Worm (Caenorhabditis elegans) whole organism, young adult: Measurements from ENCODE around the gene far-8.

ENCODE experiments used
- B0019.2 ChIP-seq: fragments of 200-800 bp; sonication (Bioruptor generic); conservative IDR thresholded peaks from 2 replicates; pipeline ENCODE4 v1.3.6; 2022; ENCODE audit warnings: missing genetic modification reagents, missing genetic modification characterization, missing compliant biosample characterization
- F22D6.2 ChIP-seq: sonication (generic microtip); optimal IDR thresholded peaks from 2 replicates; lab custom pipeline; 2016; ENCODE audit warnings: mild to moderate bottlenecking, missing genetic modification characterization, missing compliant biosample characterization
- F23B12.7 ChIP-seq: sonication (generic microtip); optimal IDR thresholded peaks from 2 replicates; lab custom pipeline; 2017; ENCODE audit warnings: missing genetic modification characterization, mild to moderate bottlenecking, missing compliant biosample characterization, antibody characterized with exemption, moderate library complexity; ENCODE audit not compliant: insufficient read depth
- F52B5.7 ChIP-seq: sonication (generic microtip); optimal IDR thresholded peaks from 2 replicates; lab custom pipeline; 2016; ENCODE audit warnings: mild to moderate bottlenecking, missing genetic modification characterization, missing compliant biosample characterization
- F57A8.1 ChIP-seq: fragments of 200-800 bp; sonication (Bioruptor generic); optimal IDR thresholded peaks from 2 replicates; lab custom pipeline; 2018; ENCODE audit warnings: mild to moderate bottlenecking, missing genetic modification characterization, moderate library complexity, missing compliant biosample characterization
- F57C9.4 ChIP-seq: sonication (generic microtip); optimal IDR thresholded peaks from 2 replicates; lab custom pipeline; 2017; ENCODE audit warnings: mild to moderate bottlenecking, missing genetic modification characterization, missing compliant biosample characterization
- K11D2.4 ChIP-seq: fragments of 200-800 bp; sonication (Bioruptor generic); IDR thresholded peaks from 2 replicates; pipeline ENCODE4 v1.3.6; 2022; ENCODE audit warnings: missing genetic modification reagents, missing genetic modification characterization, missing compliant biosample characterization
- K12H6.12 ChIP-seq: fragments of 200-800 bp; sonication (Bioruptor generic); optimal IDR thresholded peaks from 2 replicates; lab custom pipeline; 2018; ENCODE audit warnings: mild to moderate bottlenecking, missing genetic modification characterization, missing compliant biosample characterization
- T07F8.4 ChIP-seq: sonication (generic microtip); optimal IDR thresholded peaks from 2 replicates; lab custom pipeline; 2016; ENCODE audit warnings: mild to moderate bottlenecking, missing genetic modification characterization, moderate library complexity, missing compliant biosample characterization
- Y56A3A.18 ChIP-seq: fragments of 200-800 bp; sonication (Bioruptor generic); IDR thresholded peaks from 2 replicates; pipeline ENCODE4 v1.3.6; 2022; ENCODE audit warnings: missing genetic modification reagents, missing genetic modification characterization, missing compliant biosample characterization
- Y67H2A.10 ChIP-seq: fragments of 200-800 bp; sonication (Bioruptor generic); conservative IDR thresholded peaks from 2 replicates; pipeline ENCODE4 v1.3.6; 2022; ENCODE audit warnings: missing genetic modification reagents, missing genetic modification characterization, missing compliant biosample characterization
- Y95B8A.8 ChIP-seq: fragments of 200-800 bp; sonication (Bioruptor generic); IDR thresholded peaks from 2 replicates; pipeline ENCODE4 v1.3.6; 2022; ENCODE audit warnings: missing genetic modification reagents, missing genetic modification characterization, missing compliant biosample characterization
- aptf-3 ChIP-seq: fragments of 200-800 bp; sonication (Bioruptor generic); IDR thresholded peaks from 2 replicates; pipeline ENCODE4 v1.3.6; 2022; ENCODE audit warnings: missing genetic modification characterization, missing compliant biosample characterization
- atf-7 ChIP-seq: sonication (generic microtip); optimal IDR thresholded peaks from 2 replicates; lab custom pipeline; 2017; ENCODE audit warnings: mild to moderate bottlenecking, missing genetic modification characterization, missing compliant biosample characterization
- athp-1 ChIP-seq: sonication (generic microtip); optimal IDR thresholded peaks from 2 replicates; lab custom pipeline; 2017; ENCODE audit warnings: mild to moderate bottlenecking, missing genetic modification characterization, missing compliant biosample characterization
- attf-3 ChIP-seq: fragments of 200-800 bp; sonication (Bioruptor generic); conservative IDR thresholded peaks from 2 replicates; pipeline ENCODE4 v1.3.6; 2022; ENCODE audit warnings: missing genetic modification reagents, missing genetic modification characterization, missing compliant biosample characterization
- ccch-3 ChIP-seq: fragments of 200-800 bp; sonication (Bioruptor generic); optimal IDR thresholded peaks from 2 replicates; lab custom pipeline; 2018; ENCODE audit warnings: mild to moderate bottlenecking, missing genetic modification characterization, missing compliant biosample characterization
- cebp-1 ChIP-seq, 2 experiments: fragments of 200-800 bp in 1 of 2; sonication (Bioruptor generic) in 1 of 2; sonication (generic microtip) in 1 of 2; IDR thresholded peaks in 1 of 2; optimal IDR thresholded peaks in 1 of 2; 2 replicates each; pipeline versions ENCODE4 v1.3.6 to Lab custom; 2017 to 2022; ENCODE audit warnings: missing compliant biosample characterization in 2 of 2, missing genetic modification characterization in 2 of 2, mild to moderate bottlenecking in 1 of 2, missing genetic modification reagents in 1 of 2, moderate library complexity in 1 of 2
- cebp-2 ChIP-seq: fragments of 200-800 bp; sonication (Bioruptor generic); IDR thresholded peaks from 2 replicates; pipeline ENCODE4 v1.3.6; 2022; ENCODE audit warnings: missing genetic modification characterization, missing compliant biosample characterization
- ceh-40 ChIP-seq: fragments of 200-800 bp; sonication (Bioruptor generic); IDR thresholded peaks from 2 replicates; pipeline ENCODE4 v1.3.6; 2022; ENCODE audit warnings: missing genetic modification characterization, missing compliant biosample characterization
- ceh-91 ChIP-seq: fragments of 200-800 bp; sonication (Bioruptor generic); IDR thresholded peaks from 2 replicates; pipeline ENCODE4 v1.3.6; 2022; ENCODE audit warnings: missing genetic modification reagents, missing genetic modification characterization, missing compliant biosample characterization
- chd-7 ChIP-seq: sonication (generic microtip); optimal IDR thresholded peaks from 2 replicates; lab custom pipeline; 2016; ENCODE audit warnings: mild to moderate bottlenecking, missing genetic modification characterization, moderate library complexity, missing compliant biosample characterization
- dox-1 ChIP-seq: fragments of 200-800 bp; sonication (Bioruptor generic); IDR thresholded peaks from 2 replicates; pipeline ENCODE4 v1.3.6; 2022; ENCODE audit warnings: missing genetic modification reagents, missing genetic modification characterization, missing compliant biosample characterization
- dpff-1 ChIP-seq: sonication (generic microtip); optimal IDR thresholded peaks from 2 replicates; lab custom pipeline; 2017; ENCODE audit warnings: mild to moderate bottlenecking, missing genetic modification characterization, missing compliant biosample characterization
- dpl-1 ChIP-seq: fragments of 150-350 bp; optimal IDR thresholded peaks from 2 replicates; lab custom pipeline; 2014; ENCODE audit warnings: missing biosample characterization, missing genetic modification reagents, missing genetic modification characterization
- ekl-4 ChIP-seq: fragments of 200-800 bp; sonication (Bioruptor generic); IDR thresholded peaks from 2 replicates; pipeline ENCODE4 v1.3.6; 2022; ENCODE audit warnings: missing genetic modification reagents, missing genetic modification characterization, missing compliant biosample characterization
- gei-17 ChIP-seq: fragments of 200-800 bp; sonication (Bioruptor generic); optimal IDR thresholded peaks from 2 replicates; lab custom pipeline; 2018; ENCODE audit warnings: mild to moderate bottlenecking, missing genetic modification characterization, missing compliant biosample characterization
- him-1 ChIP-seq: sonication (generic microtip); optimal IDR thresholded peaks from 2 replicates; lab custom pipeline; 2016; ENCODE audit warnings: missing genotype, missing genetic modification reagents, missing genetic modification characterization, missing compliant biosample characterization
- hlh-26 ChIP-seq: fragments of 200-800 bp; sonication (Bioruptor generic); conservative IDR thresholded peaks from 2 replicates; pipeline ENCODE4 v1.3.6; 2022; ENCODE audit warnings: missing genetic modification reagents, missing genetic modification characterization, missing compliant biosample characterization
- hmg-20 ChIP-seq: fragments of 200-800 bp; sonication (Bioruptor generic); IDR thresholded peaks from 2 replicates; pipeline ENCODE4 v1.3.6; 2022; ENCODE audit warnings: missing genetic modification reagents, missing genetic modification characterization, missing compliant biosample characterization
- hrde-1 ChIP-seq: sonication (generic microtip); optimal IDR thresholded peaks from 2 replicates; lab custom pipeline; 2016; ENCODE audit warnings: missing genetic modification characterization, mild to moderate bottlenecking, missing compliant biosample characterization, moderate library complexity, missing genotype, missing genetic modification reagents, borderline replicate concordance
- let-607 ChIP-seq, 2 experiments: fragments of 200-800 bp in 1 of 2; sonication (Bioruptor generic) in 1 of 2; sonication (generic microtip) in 1 of 2; optimal IDR thresholded peaks; 2 replicates each; lab custom pipeline; 2016 to 2018; ENCODE audit warnings: mild to moderate bottlenecking in 2 of 2, missing compliant biosample characterization in 2 of 2, missing genetic modification characterization in 2 of 2, moderate library complexity in 2 of 2, missing genotype in 1 of 2
- lsl-1 ChIP-seq: fragments of 200-800 bp; sonication (Bioruptor generic); optimal IDR thresholded peaks from 2 replicates; lab custom pipeline; 2018; ENCODE audit warnings: mild to moderate bottlenecking, missing genetic modification characterization, moderate library complexity, missing compliant biosample characterization
- madf-8 ChIP-seq: fragments of 200-800 bp; sonication (Bioruptor generic); conservative IDR thresholded peaks from 2 replicates; pipeline ENCODE4 v1.3.6; 2022; ENCODE audit warnings: missing genetic modification reagents, missing genetic modification characterization, missing compliant biosample characterization
- mel-28 ChIP-seq: sonication (generic microtip); optimal IDR thresholded peaks from 2 replicates; lab custom pipeline; 2016; ENCODE audit warnings: borderline replicate concordance, mild to moderate bottlenecking, missing genetic modification characterization, missing compliant biosample characterization
- mes-4 ChIP-seq: sonication (generic microtip); optimal IDR thresholded peaks from 2 replicates; lab custom pipeline; 2016; ENCODE audit warnings: missing genotype, missing genetic modification characterization, missing compliant biosample characterization
- nfya-1 ChIP-seq: sonication (generic microtip); optimal IDR thresholded peaks from 2 replicates; lab custom pipeline; 2017; ENCODE audit warnings: antibody characterized with exemption, missing compliant biosample characterization, missing genetic modification characterization, borderline replicate concordance; ENCODE audit not compliant: insufficient read depth
- nhr-120 ChIP-seq: fragments of 200-800 bp; sonication (Bioruptor generic); IDR thresholded peaks from 2 replicates; pipeline ENCODE4 v1.3.6; 2022; ENCODE audit warnings: missing genetic modification characterization, missing compliant biosample characterization
- rcor-1 ChIP-seq: fragments of 200-800 bp; sonication (Bioruptor generic); IDR thresholded peaks from 2 replicates; pipeline ENCODE4 v1.3.6; 2022; ENCODE audit warnings: missing genetic modification reagents, missing genetic modification characterization, missing compliant biosample characterization
- rec-8 ChIP-seq, 2 experiments: sonication (generic microtip); optimal IDR thresholded peaks; 2 replicates each; lab custom pipeline; 2016; ENCODE audit warnings: mild to moderate bottlenecking in 2 of 2, missing genetic modification characterization in 2 of 2, missing genetic modification reagents in 2 of 2, missing genotype in 2 of 2, missing biosample characterization in 1 of 2, missing compliant biosample characterization in 1 of 2, moderate library complexity in 1 of 2
- sdz-38 ChIP-seq: sonication (generic microtip); optimal IDR thresholded peaks from 2 replicates; lab custom pipeline; 2016; ENCODE audit warnings: missing genotype, missing genetic modification characterization, missing compliant biosample characterization
- tbp1 ChIP-seq: fragments of 200-800 bp; sonication (Bioruptor generic); optimal IDR thresholded peaks from 2 replicates; lab custom pipeline; 2018; ENCODE audit warnings: mild to moderate bottlenecking, missing genetic modification characterization, missing compliant biosample characterization
- unc-130 ChIP-seq: sonication (generic microtip); optimal IDR thresholded peaks from 2 replicates; lab custom pipeline; 2016; ENCODE audit warnings: missing genetic modification reagents, missing genetic modification characterization, missing compliant biosample characterization
- unc-62 ChIP-seq: fragments of 150-350 bp; optimal IDR thresholded peaks from 2 replicates; lab custom pipeline; 2014; ENCODE audit warnings: missing biosample characterization, missing genetic modification reagents, missing genetic modification characterization
- zfh-2 ChIP-seq: fragments of 200-800 bp; sonication (Bioruptor generic); conservative IDR thresholded peaks from 2 replicates; pipeline ENCODE4 v1.3.6; 2022; ENCODE audit warnings: missing genetic modification reagents, missing genetic modification characterization, missing compliant biosample characterization
- ztf-26 ChIP-seq: sonication (generic microtip); optimal IDR thresholded peaks from 2 replicates; lab custom pipeline; 2017; ENCODE audit warnings: missing genetic modification characterization, missing compliant biosample characterization
- ztf-28 ChIP-seq: fragments of 200-800 bp; sonication (Bioruptor generic); IDR thresholded peaks from 2 replicates; pipeline ENCODE4 v1.3.6; 2022; ENCODE audit warnings: missing genetic modification reagents, missing genetic modification characterization, missing compliant biosample characterization

far-8 gene

ce11 chrIII:842630-843029 lies at the start of gene far-8:
far-8 (plus strand) TSS chrIII:842930.
- TF ChIP-seq F57A8.1 (GFP tag; lab: Kevin White, UChicago) (no peak), gei-17 (GFP tag; lab: Kevin White, UChicago) (no peak), tbp1 (GFP tag; lab: Kevin White, UChicago) (no peak), unc-62 (no peak), zfh-2 (GFP tag; lab: Robert Waterston, UW) (no peak), mes-4 (tag; lab: Kevin White, UChicago) (no peak), F22D6.2 (tag; lab: Kevin White, UChicago) (no peak), hrde-1 (tag; lab: Kevin White, UChicago) (no peak), atf-7 (tag; lab: Kevin White, UChicago) (no peak), lsl-1 (no peak), ztf-26 (tag; lab: Kevin White, UChicago) (no peak), K11D2.4 (GFP tag; lab: Robert Waterston, UW) (no peak), ekl-4 (no peak), mel-28 (tag; lab: Kevin White, UChicago) (no peak)

- TF ChIP-seq him-1 (tag; lab: Kevin White, UChicago) (no peak), unc-130 (no peak), F57C9.4 (tag; lab: Kevin White, UChicago) (no peak), aptf-3 (GFP tag; lab: Robert Waterston, UW) (no peak), attf-3 (GFP tag; lab: Robert Waterston, UW) (no peak), tbp1 (GFP tag; lab: Kevin White, UChicago) (peak; percentile 49), sdz-38 (tag; lab: Kevin White, UChicago) (no peak), rec-8 (tag; optimal IDR thresholded peaks at IDR 0.05; lab: Kevin White, UChicago) (no peak), Y56A3A.18 (GFP tag; lab: Robert Waterston, UW) (no peak), mes-4 (tag; lab: Kevin White, UChicago) (no peak), F52B5.7 (tag; lab: Kevin White, UChicago) (no peak), ccch-3 (GFP tag; lab: Kevin White, UChicago) (no peak), ztf-28 (GFP tag; lab: Robert Waterston, UW) (no peak), athp-1 (tag; lab: Kevin White, UChicago) (no peak), K12H6.12 (tag; lab: Kevin White, UChicago) (peak; percentile 33), hlh-26 (no peak), rcor-1 (GFP tag; lab: Robert Waterston, UW) (peak; percentile 18; the same call in 1 of the 2 replicates), dpl-1 (GFP tag; lab: Kevin White, UChicago) (peak; percentile 20), nfya-1 (tag; lab: Kevin White, UChicago) (no peak), F23B12.7 (tag; lab: Kevin White, UChicago) (peak; percentile 86), hmg-20 (GFP tag; lab: Robert Waterston, UW) (no peak), ceh-91 (GFP tag; lab: Robert Waterston, UW) (0 out of 2 replicates have a peak, but pooled peaks have one; percentile 44), ztf-26 (tag; lab: Kevin White, UChicago) (no peak), T07F8.4 (no peak), Y67H2A.10 (no peak), madf-8 (0 out of 2 replicates have a peak, but pooled peaks have one; percentile 13), dox-1 (GFP tag; lab: Robert Waterston, UW) (peak; percentile 83), cebp-1 (GFP tag; IDR thresholded peaks at IDR 0.05; lab: Robert Waterston, UW) (no peak), cebp-1 (tag; optimal IDR thresholded peaks at IDR 0.05; lab: Kevin White, UChicago) (peak; percentile 63), chd-7 (tag; lab: Kevin White, UChicago) (no peak), B0019.2 (GFP tag; lab: Robert Waterston, UW) (no peak), nhr-120 (GFP tag; lab: Robert Waterston, UW) (no peak), let-607 (tag; optimal IDR thresholded peaks at IDR 0.05; lab: Kevin White, UChicago) (peak in 1 of 2 experiments; percentile 34), cebp-2 (GFP tag; lab: Robert Waterston, UW) (no peak), dpff-1 (tag; lab: Kevin White, UChicago) (no peak), ceh-40 (GFP tag; lab: Robert Waterston, UW) (no peak), Y95B8A.8 (GFP tag; lab: Robert Waterston, UW) (no peak)
Measured at ce11 chrIII:793595-793994, 49.1 kb upstream of the far-8 start, which contains the start of gene snt-2. snt-2 (minus strand) TSS chrIII:793733.
